Fruit fly (Drosophila melanogaster): ENCODE data around the gene CG8209.

Gene CG8209

dm6 chr3L:7974671-7975281 lies 1.4 kb upstream of the CG8209 start, which contains the start of gene CG8042 (continued):
- TF ChIP-seq CG14710 (tag; optimal IDR thresholded peaks at IDR 0.05) (peak; percentile 20), hbn (GFP tag; IDR thresholded peaks at IDR 0.05; ENCODE audit: partially characterized antibody) (peak; percentile 60), Doc3 (GFP tag; IDR thresholded peaks at IDR 0.05; ENCODE audit: partially characterized antibody) (peak; percentile 67), crp (GFP tag; optimal IDR thresholded peaks at IDR 0.05) (peak in 1 of 2 experiments; percentile 76), CG9609 (GFP tag; optimal IDR thresholded peaks at IDR 0.05) (no peak), Optix (GFP tag; IDR thresholded peaks at IDR 0.05) (no peak), CG4617 (GFP tag; optimal IDR thresholded peaks at IDR 0.05; ENCODE audit: borderline replicate concordance) (peak; percentile 4), MBD-R2 (GFP tag; IDR thresholded peaks at IDR 0.05) (peak; percentile 55; the same call in 1 of the 2 replicates), Asciz (GFP tag; optimal IDR thresholded peaks at IDR 0.05) (no peak), MESR4 (GFP tag; optimal IDR thresholded peaks at IDR 0.05) (peak; percentile 41), YL-1 (GFP tag; optimal IDR thresholded peaks at IDR 0.05) (peak; percentile 9), phol (tag; optimal IDR thresholded peaks at IDR 0.05) (peak; percentile 53), CG13287 (GFP tag; IDR thresholded peaks at IDR 0.05; ENCODE audit: partially characterized antibody) (peak; percentile 82), CG2116 (GFP tag; optimal IDR thresholded peaks at IDR 0.05) (peak; percentile 71), CG34224 (GFP tag; IDR thresholded peaks at IDR 0.05; ENCODE audit: partially characterized antibody) (peak; percentile 74), CG10267 (tag; optimal IDR thresholded peaks at IDR 0.05) (peak; percentile 32), knrl (GFP tag; IDR thresholded peaks at IDR 0.05; ENCODE audit: partially characterized antibody) (peak; percentile 6; the same call in 1 of the 3 replicates), Ada2b (GFP tag; IDR thresholded peaks at IDR 0.05) (no peak), CG16813 (GFP tag; IDR thresholded peaks at IDR 0.05; ENCODE audit: partially characterized antibody) (peak; percentile 45; the same call in 1 of the 3 replicates), Sry-δ (GFP tag; optimal IDR thresholded peaks at IDR 0.05) (peak; percentile 5), Opbp (GFP tag; IDR thresholded peaks at IDR 0.05; ENCODE audit: partially characterized antibody) (peak; percentile 32; the same call in 1 of the 3 replicates), CG3995 (GFP tag; optimal IDR thresholded peaks at IDR 0.05) (peak; percentile 8), CG6689 (GFP tag; IDR thresholded peaks at IDR 0.05) (no peak), Dref (GFP tag; IDR thresholded peaks at IDR 0.05) (peak; percentile 61), CG2129 (GFP tag; IDR thresholded peaks at IDR 0.05; ENCODE audit: partially characterized antibody) (peak; percentile 34; the same call in 1 of the 2 replicates), CG15269 (tag; optimal IDR thresholded peaks at IDR 0.05) (no peak), tna (GFP tag; IDR thresholded peaks at IDR 0.05; ENCODE audit: partially characterized antibody) (peak; percentile 37; the same call in 1 of the 2 replicates), pzg (GFP tag; optimal IDR thresholded peaks at IDR 0.05) (peak; percentile 15), nerfin-2 (GFP tag; IDR thresholded peaks at IDR 0.05; ENCODE audit: partially characterized antibody) (no peak), stwl (tag; optimal IDR thresholded peaks at IDR 0.05) (peak; percentile 11), Dll (GFP tag; IDR thresholded peaks at IDR 0.05; ENCODE audit: partially characterized antibody) (peak; percentile 84), sna (GFP tag; IDR thresholded peaks at IDR 0.05; ENCODE audit: partially characterized antibody) (peak; percentile 67), gfzf (GFP tag; optimal IDR thresholded peaks at IDR 0.05) (no peak), Fer3 (tag; optimal IDR thresholded peaks at IDR 0.05) (no peak), trem (tag; optimal IDR thresholded peaks at IDR 0.05) (peak; percentile 48), row (GFP tag; IDR thresholded peaks at IDR 0.05) (0 out of 3 replicates have a peak, but pooled peaks have one; percentile 7), NFAT (GFP tag; IDR thresholded peaks at IDR 0.05) (no peak), unc-4 (GFP tag; IDR thresholded peaks at IDR 0.05; ENCODE audit: partially characterized antibody) (peak; percentile 69), zf30C (GFP tag; optimal IDR thresholded peaks at IDR 0.05) (no peak), cas (GFP tag; IDR thresholded peaks at IDR 0.05) (no peak)
